Fruit fly (Drosophila melanogaster) S2 (cell line): ENCODE measurements around the gene eRF1.

Experiments used
- CG8478 ChIP-seq: fragments of >200 bp; optimal IDR thresholded peaks from 2 replicates; lab custom pipeline; 2018
- CTCF ChIP-seq, 2 experiments: fragments of >200 bp; optimal IDR thresholded peaks; 2 replicates each; lab custom pipeline; 2018

DNA sequence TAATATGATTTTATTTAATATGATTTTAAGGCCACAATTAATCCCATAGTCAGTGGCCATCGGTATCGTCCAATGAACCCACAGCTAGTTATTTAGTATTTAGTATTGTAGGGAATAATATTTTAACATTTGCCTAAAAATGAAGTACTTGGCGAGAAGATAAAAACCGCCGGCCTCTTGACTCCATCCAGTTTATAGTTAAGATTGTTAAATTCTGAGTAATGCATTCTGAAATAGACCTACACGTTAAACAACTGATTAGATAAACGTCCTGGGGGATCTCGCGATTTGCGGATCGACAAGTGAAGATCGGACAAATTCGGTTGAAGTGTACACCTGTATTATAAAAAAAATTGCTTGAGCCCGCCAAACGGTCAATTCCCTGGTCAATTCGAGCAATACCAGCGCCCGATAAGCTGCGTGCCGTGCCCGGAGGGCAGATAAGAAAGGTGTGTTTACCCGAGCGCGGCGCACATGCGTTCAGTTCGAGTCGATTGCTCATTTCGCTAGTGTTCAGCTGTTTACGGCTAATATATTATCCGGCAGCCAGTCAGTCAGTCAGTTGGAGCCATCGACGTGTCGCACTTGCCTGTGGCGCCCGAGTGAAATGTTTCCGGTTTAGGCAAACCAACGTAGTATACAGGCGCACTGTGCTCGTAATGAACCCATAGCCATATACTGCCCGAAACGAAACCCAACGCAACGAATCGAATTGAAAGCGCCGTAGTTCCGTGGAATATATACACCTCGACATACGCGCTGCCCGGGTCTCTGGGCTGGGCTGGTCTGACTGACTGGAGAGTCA, 39.1 kb downstream of the eRF1 start:
- TF ChIP-seq CG8478 (lab: Kevin White, UChicago) (no peak), CTCF (optimal IDR thresholded peaks at IDR 0.05; lab: Kevin White, UChicago) (no peak)
